Fruit fly (Drosophila melanogaster) whole organism, pupa: Measurements from ENCODE around the gene Ephrin.

Experiments
- CG10348 ChIP-seq: fragments of 200-800 bp; sonication (Bioruptor generic); IDR thresholded peaks from 2 replicates; pipeline ENCODE4 v1.3.6; 2022; ENCODE audit warnings: missing biosample characterization, missing genetic modification characterization
- CG12605 ChIP-seq: fragments of 200-800 bp; sonication (Bioruptor generic); IDR thresholded peaks from 2 replicates; pipeline ENCODE4 v1.3.6; 2022; ENCODE audit warnings: missing biosample characterization, missing genetic modification characterization
- CG13204 ChIP-seq: fragments of 200-800 bp; sonication (Bioruptor generic); optimal IDR thresholded peaks from 2 replicates; lab custom pipeline; 2018; ENCODE audit warnings: missing biosample characterization, mild to moderate bottlenecking, missing genetic modification characterization, moderate library complexity
- CG14655 ChIP-seq: fragments of 200-800 bp; sonication (Bioruptor generic); optimal IDR thresholded peaks from 3 replicates; lab custom pipeline; 2017; ENCODE audit warnings: mild to moderate bottlenecking, missing biosample characterization, missing genetic modification reagents, missing genetic modification characterization
- CG15710 ChIP-seq: fragments of 200-800 bp; sonication (Bioruptor generic); optimal IDR thresholded peaks from 2 replicates; lab custom pipeline; 2018; ENCODE audit warnings: missing biosample characterization, mild to moderate bottlenecking, missing genetic modification characterization, moderate library complexity
- CG17806 ChIP-seq: fragments of 200-800 bp; sonication (Bioruptor generic); optimal IDR thresholded peaks from 2 replicates; lab custom pipeline; 2018; ENCODE audit warnings: missing biosample characterization, mild to moderate bottlenecking, missing genetic modification characterization, moderate library complexity
- CG32121 ChIP-seq: fragments of 200-800 bp; sonication (Bioruptor generic); IDR thresholded peaks from 2 replicates; pipeline ENCODE4 v1.3.6; 2022; ENCODE audit warnings: missing biosample characterization, missing genetic modification characterization
- CG34367 ChIP-seq: fragments of 200-800 bp; sonication (Bioruptor generic); optimal IDR thresholded peaks from 2 replicates; lab custom pipeline; 2018; ENCODE audit warnings: missing biosample characterization, mild to moderate bottlenecking, missing genetic modification characterization
- CG4496 ChIP-seq: fragments of 200-800 bp; sonication (Bioruptor generic); IDR thresholded peaks from 3 replicates; pipeline ENCODE4 v1.3.6; 2022; ENCODE audit warnings: missing biosample characterization, missing genetic modification characterization
- CG8159 ChIP-seq: fragments of 200-800 bp; sonication (Bioruptor generic); optimal IDR thresholded peaks from 3 replicates; lab custom pipeline; 2018; ENCODE audit warnings: missing biosample characterization, mild to moderate bottlenecking, missing genetic modification characterization, moderate library complexity
- CG8301 ChIP-seq: fragments of 200-800 bp; sonication (Bioruptor generic); optimal IDR thresholded peaks from 2 replicates; lab custom pipeline; 2018; ENCODE audit warnings: missing biosample characterization, mild to moderate bottlenecking, missing genetic modification characterization
- CG9948 ChIP-seq: fragments of 200-800 bp; sonication (Bioruptor generic); optimal IDR thresholded peaks from 2 replicates; lab custom pipeline; 2018; ENCODE audit warnings: missing biosample characterization, mild to moderate bottlenecking, missing genetic modification characterization, moderate library complexity
- D1 ChIP-seq: fragments of 200-800 bp; sonication (Bioruptor generic); optimal IDR thresholded peaks from 2 replicates; lab custom pipeline; 2018; ENCODE audit warnings: missing biosample characterization, mild to moderate bottlenecking, missing genetic modification characterization, moderate library complexity
- EcR ChIP-seq: fragments of 200-800 bp; sonication (Bioruptor generic); optimal IDR thresholded peaks from 3 replicates; lab custom pipeline; 2019; ENCODE audit warnings: missing biosample characterization, missing genetic modification characterization, mild to moderate bottlenecking, moderate library complexity, missing genetic modification reagents
- Ets98B ChIP-seq: fragments of 200-800 bp; sonication (Bioruptor generic); IDR thresholded peaks from 2 replicates; pipeline ENCODE4 v1.3.6; 2022; ENCODE audit warnings: missing biosample characterization, missing genetic modification characterization
- Pif1A ChIP-seq: fragments of 200-800 bp; sonication (Bioruptor generic); optimal IDR thresholded peaks from 3 replicates; lab custom pipeline; 2016; ENCODE audit warnings: missing biosample characterization, missing genetic modification characterization
- Pif1B ChIP-seq: fragments of 200-800 bp; sonication (Bioruptor generic); optimal IDR thresholded peaks from 3 replicates; lab custom pipeline; 2016; ENCODE audit warnings: missing biosample characterization, missing genetic modification characterization
- Snoo ChIP-seq: fragments of 200-800 bp; sonication (Bioruptor generic); optimal IDR thresholded peaks from 3 replicates; lab custom pipeline; 2017; ENCODE audit warnings: missing biosample characterization, mild to moderate bottlenecking, missing genetic modification characterization, inconsistent platforms
- fd96Ca ChIP-seq: fragments of 200-800 bp; sonication (Bioruptor generic); IDR thresholded peaks from 3 replicates; pipeline ENCODE4 v1.3.6; 2022; ENCODE audit warnings: missing biosample characterization, missing genetic modification characterization
- gl ChIP-seq: fragments of 200-800 bp; sonication (Bioruptor generic); optimal IDR thresholded peaks from 2 replicates; lab custom pipeline; 2018; ENCODE audit warnings: missing biosample characterization, mild to moderate bottlenecking, missing genetic modification characterization
- rn ChIP-seq: fragments of 200-800 bp; sonication (Bioruptor generic); IDR thresholded peaks from 2 replicates; pipeline ENCODE4 v1.3.6; 2022; ENCODE audit warnings: missing biosample characterization, missing genetic modification characterization

The Ephrin gene

DNA sequence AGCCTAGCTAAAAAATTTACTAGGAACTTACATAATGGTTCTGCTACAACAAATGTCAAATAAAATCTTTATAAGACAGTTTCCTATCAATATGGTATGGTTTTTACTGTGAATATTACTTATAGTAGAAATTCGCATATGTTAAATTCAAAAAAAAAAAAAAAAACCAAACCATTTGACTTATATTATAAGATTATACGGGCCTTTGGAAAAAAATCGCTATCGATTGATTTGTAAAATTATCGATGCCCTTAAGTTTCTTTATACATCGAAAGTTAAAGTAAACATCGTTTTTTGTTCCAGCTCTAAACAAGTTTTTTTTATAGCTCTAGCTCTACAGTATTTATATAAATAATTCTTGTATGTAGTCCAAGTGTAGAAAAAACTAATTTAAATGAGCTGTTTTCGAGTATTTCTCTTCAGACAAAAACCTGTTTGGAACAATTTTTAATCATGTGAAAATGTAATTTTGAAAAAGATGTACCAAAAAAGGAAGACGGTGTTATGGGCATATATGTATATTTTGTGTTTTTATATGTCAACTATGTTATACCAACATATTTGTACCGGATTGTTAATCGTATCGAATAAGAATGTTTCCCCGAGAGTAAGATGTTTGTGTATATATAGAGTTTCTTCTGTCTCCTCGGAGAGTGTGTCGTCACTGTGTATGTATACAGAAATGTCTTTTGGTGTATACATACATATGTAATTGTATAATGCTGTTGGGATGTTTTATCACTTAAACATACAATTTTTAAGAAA lies at the start of gene Ephrin, which contains the start of gene ND-49:
TSS of gene Ephrin (plus strand) at position 252 of the 765 bp plus-strand sequence.
TSS of gene ND-49 (minus strand) at position 51 of the 765 bp plus-strand sequence.
- TF ChIP-seq CG32121 (GFP tag; lab: Robert Waterston, UW): no peak
- TF ChIP-seq Pif1A (GFP tag; lab: Kevin White, UChicago): peak; percentile 7
- no peak for TF ChIP-seq CG14655 (GFP tag; lab: Kevin White, UChicago)
- no peak for TF ChIP-seq fd96Ca (GFP tag; lab: Robert Waterston, UW)
- TF ChIP-seq CG13204 (GFP tag; lab: Kevin White, UChicago): no peak
- no peak for TF ChIP-seq CG10348 (GFP tag; lab: Robert Waterston, UW)
- TF ChIP-seq CG12605: no peak
- no peak for TF ChIP-seq Snoo (tag; lab: Kevin White, UChicago)
- peak; percentile 16 for TF ChIP-seq D1

- TF ChIP-seq rn (GFP tag; lab: Robert Waterston, UW) (no peak), D1 (peak; percentile 45)
These were observed 16.8 kb upstream of the Ephrin start for dm6 chr4:554758-555157.

DNA sequence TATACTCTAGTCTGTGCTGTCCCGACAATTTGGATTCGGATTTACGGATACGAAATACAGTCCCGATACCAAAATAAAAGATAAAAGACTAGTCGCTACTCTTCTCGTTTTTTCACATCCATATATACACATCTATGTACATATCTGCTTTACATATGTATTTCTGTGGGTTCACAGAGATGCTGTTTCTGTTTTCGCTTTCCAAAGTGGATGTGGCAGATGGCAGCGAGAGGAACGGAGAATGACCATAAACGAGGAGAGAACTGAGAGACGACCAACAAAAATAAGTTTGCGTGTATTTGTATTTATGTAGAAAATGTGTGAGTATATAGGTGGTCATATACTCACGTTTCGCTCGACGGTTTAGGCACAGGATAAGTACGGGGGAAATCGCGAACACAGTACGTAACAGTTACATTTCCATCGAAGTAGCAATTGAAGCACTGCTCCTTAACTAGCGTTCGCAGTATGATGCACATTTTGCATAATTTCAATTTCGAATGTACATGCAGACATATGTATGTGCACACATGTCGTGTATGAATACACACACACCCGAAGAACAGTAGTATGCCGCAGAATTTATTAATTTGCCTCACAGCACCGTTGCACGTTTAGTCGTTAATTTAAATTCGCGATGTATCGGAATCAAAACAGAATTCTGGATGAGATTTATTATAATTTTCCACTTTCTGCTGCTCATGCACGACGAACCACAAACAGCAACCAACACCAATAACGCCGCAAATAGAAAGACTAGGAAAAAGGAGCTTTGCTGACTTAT lies 14.3 kb upstream of the Ephrin start, which contains the start of gene Tdg:
TSS of gene Tdg (minus strand) at position 760 of the 784 bp plus-strand sequence.
- TF ChIP-seq Pif1B: peak; percentile 29
- TF ChIP-seq D1: peak; percentile 11
- peak; percentile 53 for TF ChIP-seq EcR
- peak; percentile 2 for TF ChIP-seq Pif1A (GFP tag; lab: Kevin White, UChicago)
- no peak for TF ChIP-seq Ets98B (GFP tag; lab: Robert Waterston, UW)

DNA sequence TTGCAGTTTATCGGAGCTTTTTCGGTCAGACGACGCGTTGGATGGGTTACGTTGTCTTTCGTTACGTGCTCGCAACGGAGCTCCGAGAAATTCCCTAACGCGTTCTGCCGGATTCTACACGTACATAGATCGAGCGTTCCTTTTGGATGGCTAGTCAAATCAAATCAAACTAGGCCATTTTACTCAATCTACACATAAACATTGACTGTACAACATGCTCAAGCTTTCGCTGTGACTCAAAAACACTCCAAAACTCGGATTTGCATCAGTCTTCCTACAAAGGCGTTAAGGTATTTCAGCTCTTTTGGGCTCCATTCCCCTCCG lies 13.7 kb upstream of the Ephrin start, which contains the start of gene Pur-alpha:
TSS of gene Pur-alpha (plus strand) at position 138 of the 324 bp plus-strand sequence.
- no peak for TF ChIP-seq CG13204 (GFP tag; lab: Kevin White, UChicago)
- TF ChIP-seq CG8159 (tag; lab: Kevin White, UChicago): no peak
- TF ChIP-seq EcR: no peak
- no peak for TF ChIP-seq gl (tag; lab: Kevin White, UChicago)
- TF ChIP-seq Pif1B: no peak
- TF ChIP-seq Ets98B (GFP tag; lab: Robert Waterston, UW): no peak
- TF ChIP-seq CG17806: no peak
- no peak for TF ChIP-seq fd96Ca (GFP tag; lab: Robert Waterston, UW)
- TF ChIP-seq CG34367: no peak
- TF ChIP-seq CG10348 (GFP tag; lab: Robert Waterston, UW): no peak
- no peak for TF ChIP-seq CG15710 (tag; lab: Kevin White, UChicago)
- no peak for TF ChIP-seq Pif1A (GFP tag; lab: Kevin White, UChicago)
- TF ChIP-seq D1: no peak
- no peak for TF ChIP-seq CG32121 (GFP tag; lab: Robert Waterston, UW)
- TF ChIP-seq CG4496 (GFP tag; lab: Robert Waterston, UW): no peak
- no peak for TF ChIP-seq rn (GFP tag; lab: Robert Waterston, UW)
- no peak for TF ChIP-seq CG14655 (GFP tag; lab: Kevin White, UChicago)
- no peak for TF ChIP-seq CG8301 (tag; lab: Kevin White, UChicago)

DNA sequence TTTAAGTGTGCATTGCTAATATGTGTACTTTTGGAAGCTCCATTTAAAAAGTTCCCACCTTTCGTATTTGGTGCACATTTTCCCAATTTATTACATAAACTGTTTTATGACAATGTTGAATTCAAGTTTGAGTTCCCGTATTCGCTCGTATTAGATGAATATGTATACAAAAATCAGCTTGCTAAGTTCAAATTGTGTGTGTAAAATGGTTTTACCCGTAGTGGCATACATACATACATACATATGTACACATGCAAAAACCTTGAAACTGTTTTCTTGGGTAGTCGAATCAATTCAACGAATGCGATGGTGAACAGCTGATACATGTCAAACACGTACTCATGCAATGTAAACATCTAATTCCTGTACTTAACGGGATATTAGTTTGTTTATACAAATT lies 13.1 kb upstream of the Ephrin start:
- TF ChIP-seq CG32121 (GFP tag; lab: Robert Waterston, UW) (no peak), CG9948 (tag; lab: Kevin White, UChicago) (no peak), CG4496 (GFP tag; lab: Robert Waterston, UW) (no peak), Pif1A (GFP tag; lab: Kevin White, UChicago) (peak; percentile 4)

DNA sequence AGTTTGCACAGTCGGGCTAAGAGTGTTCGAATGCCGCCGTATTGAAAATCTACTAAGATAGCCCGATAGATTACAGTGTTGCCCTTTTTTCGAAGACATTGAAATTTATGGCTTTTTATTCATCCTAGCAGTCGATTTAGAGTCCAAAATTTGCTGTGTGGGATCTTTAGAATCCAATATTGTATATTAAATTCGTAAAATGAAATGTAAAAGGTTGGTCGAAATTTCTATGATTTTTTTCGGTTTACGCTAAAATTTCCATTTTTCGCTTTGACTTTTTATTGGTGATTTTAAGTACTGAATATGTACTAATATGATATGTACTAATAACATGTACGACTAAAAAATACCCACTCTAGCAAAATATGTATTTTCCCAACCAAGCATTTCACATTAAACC lies 4.3 kb upstream of the Ephrin start:
- TF ChIP-seq CG8159 (tag; lab: Kevin White, UChicago) (no peak), CG12605 (no peak), CG34367 (no peak), Snoo (tag; lab: Kevin White, UChicago) (no peak), CG15710 (tag; lab: Kevin White, UChicago) (no peak), CG9948 (tag; lab: Kevin White, UChicago) (no peak), EcR (no peak)
- TF ChIP-seq, all 21 proteins: peak for 0
